Fruit fly (Drosophila melanogaster): ENCODE results near the gene TBC1D5.

Gene TBC1D5

dm6 chr3R:13305318-13305899, 33.6 kb upstream of the TBC1D5 start (continued):
- peak; percentile 13; the same call in 1 of the 2 replicates for TF ChIP-seq CG32767 (GFP tag; IDR thresholded peaks at IDR 0.05)
- TF ChIP-seq kah (GFP tag; optimal IDR thresholded peaks at IDR 0.05) = peak; percentile 5
- TF ChIP-seq B-H1 (GFP tag; IDR thresholded peaks at IDR 0.05) = no peak
- TF ChIP-seq danr (GFP tag; IDR thresholded peaks at IDR 0.05) = no peak
- TF ChIP-seq Nf-YA (GFP tag; IDR thresholded peaks at IDR 0.05) = no peak
- TF ChIP-seq en (GFP tag; optimal IDR thresholded peaks at IDR 0.05) = no peak
- peak; percentile 60 for TF ChIP-seq CG33557 (GFP tag; optimal IDR thresholded peaks at IDR 0.05)
- TF ChIP-seq CG15479 (GFP tag; optimal IDR thresholded peaks at IDR 0.05) = no peak
- TF ChIP-seq caup (GFP tag; optimal IDR thresholded peaks at IDR 0.05; ENCODE audit: severe bottlenecking) = no peak
- TF ChIP-seq CG10959 (GFP tag; IDR thresholded peaks at IDR 0.05) = no peak
- peak; percentile 66 for TF ChIP-seq CG12391 (tag; optimal IDR thresholded peaks at IDR 0.05)
- TF ChIP-seq ftz-f1 (GFP tag; optimal IDR thresholded peaks at IDR 0.05) = no peak
- TF ChIP-seq CG6254 (GFP tag; optimal IDR thresholded peaks at IDR 0.05) = peak; percentile 52
- TF ChIP-seq CG42726 (GFP tag; IDR thresholded peaks at IDR 0.05; ENCODE audit: partially characterized antibody) = no peak
- TF ChIP-seq CG4854 (GFP tag; optimal IDR thresholded peaks at IDR 0.05) = no peak
- TF ChIP-seq maf-S (GFP tag; optimal IDR thresholded peaks at IDR 0.05) = no peak
- no peak for TF ChIP-seq CG12219 (GFP tag; optimal IDR thresholded peaks at IDR 0.05)
- TF ChIP-seq Dll (GFP tag; IDR thresholded peaks at IDR 0.05; ENCODE audit: partially characterized antibody) = no peak
- no peak for TF ChIP-seq CG10565 (GFP tag; optimal IDR thresholded peaks at IDR 0.05)
- TF ChIP-seq Sry-β (GFP tag; optimal IDR thresholded peaks at IDR 0.05) = peak; percentile 21
- peak in 1 of 3 experiments; percentile 64 for TF ChIP-seq Stat92E (GFP tag; optimal IDR thresholded peaks at IDR 0.05)
- no peak for TF ChIP-seq emc (GFP tag; optimal IDR thresholded peaks at IDR 0.05)
- no peak for TF ChIP-seq lab (GFP tag; optimal IDR thresholded peaks at IDR 0.05)
- no peak for TF ChIP-seq ERR (GFP tag; optimal IDR thresholded peaks at IDR 0.05)
- no peak for TF ChIP-seq cad (GFP tag; optimal IDR thresholded peaks at IDR 0.05)
- TF ChIP-seq CG12942 (GFP tag; optimal IDR thresholded peaks at IDR 0.05) = no peak
- TF ChIP-seq trem (tag; optimal IDR thresholded peaks at IDR 0.05) = peak; percentile 68
- TF ChIP-seq HLH54F (GFP tag; optimal IDR thresholded peaks at IDR 0.05) = no peak
- TF ChIP-seq jing (GFP tag; optimal IDR thresholded peaks at IDR 0.05) = no peak
- TF ChIP-seq Dad (GFP tag; optimal IDR thresholded peaks at IDR 0.05) = no peak
- TF ChIP-seq slp2 (GFP tag; optimal IDR thresholded peaks at IDR 0.05) = no peak
- no peak for TF ChIP-seq Dip3 (GFP tag; optimal IDR thresholded peaks at IDR 0.05)
- no peak for TF ChIP-seq hbn (GFP tag; IDR thresholded peaks at IDR 0.05; ENCODE audit: partially characterized antibody)
- no peak for TF ChIP-seq aop (GFP tag; IDR thresholded peaks at IDR 0.05)
- no peak for TF ChIP-seq CG1792 (GFP tag; optimal IDR thresholded peaks at IDR 0.05)
- peak; percentile 84 for TF ChIP-seq CG2712 (tag; optimal IDR thresholded peaks at IDR 0.05)
- TF ChIP-seq Lim3 (GFP tag; IDR thresholded peaks at IDR 0.05) = no peak
- TF ChIP-seq CG13775 (GFP tag; optimal IDR thresholded peaks at IDR 0.05) = peak; percentile 3
- peak; percentile 71 for TF ChIP-seq CG8388 (GFP tag; optimal IDR thresholded peaks at IDR 0.05)
- TF ChIP-seq CG7556 (GFP tag; optimal IDR thresholded peaks at IDR 0.05) = peak; percentile 69
- TF ChIP-seq Sox102F (GFP tag; optimal IDR thresholded peaks at IDR 0.05) = peak; percentile 43
- no peak for TF ChIP-seq dysf (GFP tag; IDR thresholded peaks at IDR 0.05)
- peak; percentile 73 for TF ChIP-seq gsb-n (tag; optimal IDR thresholded peaks at IDR 0.05)
- TF ChIP-seq nerfin-2 (GFP tag; IDR thresholded peaks at IDR 0.05; ENCODE audit: partially characterized antibody) = no peak
- TF ChIP-seq Lhr (GFP tag; optimal IDR thresholded peaks at IDR 0.05) = peak; percentile 31
- peak in 1 of 2 experiments; percentile 29 for TF ChIP-seq Hr78 (GFP tag; optimal IDR thresholded peaks at IDR 0.05)
- no peak for TF ChIP-seq fd102C (GFP tag; optimal IDR thresholded peaks at IDR 0.05)
- TF ChIP-seq Bdp1 (GFP tag; optimal IDR thresholded peaks at IDR 0.05) = no peak
- peak; percentile 85 for TF ChIP-seq CG31441 (GFP tag; IDR thresholded peaks at IDR 0.05)

Measured in whole organism, embryonic.